Fruit fly (Drosophila melanogaster): ENCODE data around the gene cnc.

The cnc gene

dm6 chr3R:23214603-23215433 lies 11.7 kb downstream of the cnc start (continued):
- TF ChIP-seq CG16779 (tag; optimal IDR thresholded peaks at IDR 0.05): peak; percentile 31
- no peak for TF ChIP-seq CG31627 (GFP tag; optimal IDR thresholded peaks at IDR 0.05)

dm6 chr3R:23212764-23213163 lies 13.7 kb downstream of the cnc start:
- TF ChIP-seq OdsH (GFP tag; optimal IDR thresholded peaks at IDR 0.05): no peak
- no peak for TF ChIP-seq net (GFP tag; optimal IDR thresholded peaks at IDR 0.05)
- no peak for TF ChIP-seq CG3032 (tag; optimal IDR thresholded peaks at IDR 0.05)

dm6 chr3R:23211745-23212254 lies 14.7 kb downstream of the cnc start:
- TF ChIP-seq Hr4 (GFP tag; optimal IDR thresholded peaks at IDR 0.05) (peak; percentile 11), svp (GFP tag) (peak; percentile 84), CG8632 (GFP tag; optimal IDR thresholded peaks at IDR 0.05) (peak; percentile 41), eg (GFP tag; IDR thresholded peaks at IDR 0.05) (no peak), cyc (GFP tag; optimal IDR thresholded peaks at IDR 0.05) (peak; percentile 39), fd85E (GFP tag; optimal IDR thresholded peaks at IDR 0.05) (no peak), net (GFP tag; optimal IDR thresholded peaks at IDR 0.05) (no peak), CG1621 (tag; optimal IDR thresholded peaks at IDR 0.05) (no peak), dsx (GFP tag; optimal IDR thresholded peaks at IDR 0.05; ENCODE audit: poor library complexity, severe bottlenecking) (peak; percentile 14), CG15336 (GFP tag; IDR thresholded peaks at IDR 0.05) (no peak), fd59A (GFP tag; optimal IDR thresholded peaks at IDR 0.05) (no peak), CG4318 (GFP tag; optimal IDR thresholded peaks at IDR 0.05) (no peak), Met (GFP tag; optimal IDR thresholded peaks at IDR 0.05) (peak; percentile 43), CG3032 (tag; optimal IDR thresholded peaks at IDR 0.05) (peak; percentile 16), fkh (GFP tag; optimal IDR thresholded peaks at IDR 0.05) (peak; percentile 21), CG11902 (GFP tag; optimal IDR thresholded peaks at IDR 0.05) (no peak), Eip93F (GFP tag; optimal IDR thresholded peaks at IDR 0.05) (no peak), CG8319 (GFP tag; optimal IDR thresholded peaks at IDR 0.05) (no peak), CG16779 (tag; optimal IDR thresholded peaks at IDR 0.05) (no peak), Sox102F (GFP tag; optimal IDR thresholded peaks at IDR 0.05) (peak; percentile 11), CG6163 (GFP tag; IDR thresholded peaks at IDR 0.05) (peak; percentile 50; the same call in 1 of the 3 replicates), CG7368 (GFP tag; optimal IDR thresholded peaks at IDR 0.05) (no peak), CG10669 (GFP tag; optimal IDR thresholded peaks at IDR 0.05) (peak; percentile 47), CG11762 (GFP tag; optimal IDR thresholded peaks at IDR 0.05; ENCODE audit: insufficient read depth) (no peak), CG8119 (GFP tag; IDR thresholded peaks at IDR 0.05) (no peak), CG34406 (GFP tag; optimal IDR thresholded peaks at IDR 0.05) (no peak), lz (GFP tag; optimal IDR thresholded peaks at IDR 0.05) (peak; percentile 27), achi (GFP tag; optimal IDR thresholded peaks at IDR 0.05) (peak; percentile 26), Ets96B (tag; optimal IDR thresholded peaks at IDR 0.05) (peak; percentile 49), Sox15 (GFP tag; optimal IDR thresholded peaks at IDR 0.05) (no peak), dac (GFP tag; optimal IDR thresholded peaks at IDR 0.05) (no peak), Hr38 (GFP tag; optimal IDR thresholded peaks at IDR 0.05) (no peak), ss (GFP tag; optimal IDR thresholded peaks at IDR 0.05) (peak; percentile 42 to 58), pdm3 (GFP tag; optimal IDR thresholded peaks at IDR 0.05) (peak; percentile 28), CG31627 (GFP tag; optimal IDR thresholded peaks at IDR 0.05) (peak; percentile 9), CG10631 (GFP tag; optimal IDR thresholded peaks at IDR 0.05) (no peak), acj6 (GFP tag; optimal IDR thresholded peaks at IDR 0.05) (no peak), Blimp-1 (GFP tag; optimal IDR thresholded peaks at IDR 0.05) (no peak), CG3919 (GFP tag; optimal IDR thresholded peaks at IDR 0.05) (peak; percentile 17), CG6276 (GFP tag; optimal IDR thresholded peaks at IDR 0.05) (no peak), Ets21C (GFP tag; optimal IDR thresholded peaks at IDR 0.05) (no peak), CG6854 (GFP tag; optimal IDR thresholded peaks at IDR 0.05) (no peak), topi (GFP tag; optimal IDR thresholded peaks at IDR 0.05) (peak; percentile 43), Sox14 (GFP tag; optimal IDR thresholded peaks at IDR 0.05) (no peak), Gug (GFP tag; IDR thresholded peaks at IDR 0.05) (no peak)
